Fruit fly (Drosophila melanogaster) whole organism, embryonic: ENCODE data around the gene vkg.

ENCODE experiments used
- CG10321 ChIP-seq: fragments of 200-800 bp; sonication (Bioruptor generic); IDR thresholded peaks from 2 replicates; pipeline ENCODE4 v1.3.6; 2022; ENCODE audit warnings: missing biosample characterization, missing genetic modification characterization
- CG10366 ChIP-seq: fragments of 200-800 bp; sonication (Bioruptor generic); IDR thresholded peaks from 2 replicates; pipeline ENCODE4 v1.3.6; 2022; ENCODE audit warnings: missing biosample characterization, missing genetic modification characterization
- CG10543 ChIP-seq: fragments of 200-800 bp; sonication (Bioruptor generic); optimal IDR thresholded peaks from 3 replicates; lab custom pipeline; 2017; ENCODE audit warnings: missing biosample characterization, mild to moderate bottlenecking, missing genetic modification characterization, moderate library complexity
- CG10654 ChIP-seq: fragments of 200-800 bp; sonication (Bioruptor generic); optimal IDR thresholded peaks from 2 replicates; lab custom pipeline; 2016; ENCODE audit warnings: missing biosample characterization, missing genetic modification characterization
- CG11085 ChIP-seq: fragments of 200-800 bp; sonication (Bioruptor generic); IDR thresholded peaks from 2 replicates; pipeline ENCODE4 v1.3.6; 2022; ENCODE audit warnings: missing biosample characterization, missing genetic modification characterization
- CG12071 ChIP-seq: fragments of 200-800 bp; sonication (Bioruptor generic); optimal IDR thresholded peaks from 3 replicates; lab custom pipeline; 2018; ENCODE audit warnings: missing biosample characterization, mild to moderate bottlenecking, missing genetic modification characterization
- CG13775 ChIP-seq: fragments of 200-800 bp; sonication (Bioruptor generic); optimal IDR thresholded peaks from 3 replicates; lab custom pipeline; 2017; ENCODE audit warnings: missing biosample characterization, mild to moderate bottlenecking, missing genetic modification characterization
- CG15514 ChIP-seq: fragments of 200-800 bp; sonication (Bioruptor generic); optimal IDR thresholded peaks from 3 replicates; lab custom pipeline; 2017; ENCODE audit warnings: missing biosample characterization, missing genetic modification characterization, mild to moderate bottlenecking, moderate library complexity, missing genetic modification reagents
- CG16815 ChIP-seq: fragments of 200-800 bp; sonication (Bioruptor generic); optimal IDR thresholded peaks from 3 replicates; lab custom pipeline; 2017; ENCODE audit warnings: missing biosample characterization, mild to moderate bottlenecking, missing genetic modification characterization
- CG1832 ChIP-seq: fragments of 200-800 bp; sonication (Bioruptor generic); optimal IDR thresholded peaks from 2 replicates; lab custom pipeline; 2017; ENCODE audit warnings: missing biosample characterization, mild to moderate bottlenecking, missing genetic modification characterization, inconsistent platforms
- CG18599 ChIP-seq: fragments of 200-800 bp; sonication (Bioruptor generic); optimal IDR thresholded peaks from 3 replicates; lab custom pipeline; 2017; ENCODE audit warnings: missing biosample characterization, missing genetic modification characterization, mild to moderate bottlenecking, moderate library complexity, missing genetic modification reagents
- CG3163 ChIP-seq: fragments of 200-800 bp; sonication (Bioruptor generic); optimal IDR thresholded peaks from 3 replicates; lab custom pipeline; 2016; ENCODE audit warnings: missing biosample characterization, missing genetic modification characterization
- CG33557 ChIP-seq: fragments of 200-800 bp; sonication (Bioruptor generic); optimal IDR thresholded peaks from 2 replicates; lab custom pipeline; 2019; ENCODE audit warnings: missing biosample characterization, mild to moderate bottlenecking, missing genetic modification characterization, moderate library complexity
- CG34376 ChIP-seq: fragments of 200-800 bp; sonication (Bioruptor generic); optimal IDR thresholded peaks from 2 replicates; lab custom pipeline; 2018; ENCODE audit warnings: missing biosample characterization, mild to moderate bottlenecking, missing genetic modification characterization
- CG4424 ChIP-seq: fragments of 200-800 bp; sonication (Bioruptor generic); optimal IDR thresholded peaks from 3 replicates; lab custom pipeline; 2016; ENCODE audit warnings: missing biosample characterization, missing genetic modification characterization
- CG6175 ChIP-seq: fragments of 200-800 bp; sonication (Bioruptor generic); IDR thresholded peaks from 3 replicates; pipeline ENCODE4 v1.3.6; 2022; ENCODE audit warnings: missing biosample characterization, missing genetic modification characterization
- CG6654 ChIP-seq: fragments of 200-800 bp; sonication (Bioruptor generic); optimal IDR thresholded peaks from 2 replicates; lab custom pipeline; 2017; ENCODE audit warnings: missing biosample characterization, mild to moderate bottlenecking, missing genetic modification characterization
- CG7556 ChIP-seq: fragments of 200-800 bp; sonication (Bioruptor generic); optimal IDR thresholded peaks from 2 replicates; lab custom pipeline; 2017; ENCODE audit warnings: missing biosample characterization, mild to moderate bottlenecking, missing genetic modification characterization
- Dbx ChIP-seq: fragments of 200-800 bp; sonication (Bioruptor generic); IDR thresholded peaks from 3 replicates; pipeline ENCODE4 v1.3.6; 2022; ENCODE audit warnings: missing biosample characterization, missing genetic modification characterization
- Ets65A ChIP-seq: fragments of 200-800 bp; sonication (Bioruptor generic); peaks from one replicate; lab custom pipeline; 2016; ENCODE audit warnings: missing biosample characterization, missing genetic modification characterization
- HmgD ChIP-seq: fragments of 200-800 bp; sonication (Bioruptor generic); optimal IDR thresholded peaks from 3 replicates; lab custom pipeline; 2016; ENCODE audit warnings: missing biosample characterization, missing genetic modification characterization
- Hr39 ChIP-seq: fragments of >200 bp; optimal IDR thresholded peaks from 2 replicates; lab custom pipeline; 2017
- Hr78 ChIP-seq, 2 experiments: fragments of 200-800 bp in 1 of 2; fragments of >200 bp in 1 of 2; sonication (Bioruptor generic) in 1 of 2; optimal IDR thresholded peaks; 2 replicates each; lab custom pipeline; 2017 to 2019; ENCODE audit warnings: missing biosample characterization in 2 of 2, missing genetic modification characterization in 2 of 2, mild to moderate bottlenecking in 1 of 2, moderate library complexity in 1 of 2
- Med ChIP-seq: fragments of 200-800 bp; sonication (Bioruptor generic); peaks from one replicate; lab custom pipeline; 2016; ENCODE audit warnings: missing biosample characterization, missing genetic modification characterization, mild to moderate bottlenecking, inconsistent platforms, moderate library complexity
- Nf-YB ChIP-seq: fragments of 200-800 bp; sonication (Bioruptor generic); optimal IDR thresholded peaks from 3 replicates; lab custom pipeline; 2019; ENCODE audit warnings: missing biosample characterization, mild to moderate bottlenecking, missing genetic modification characterization, moderate library complexity
- Nf-YC ChIP-seq: fragments of 200-800 bp; optimal IDR thresholded peaks from 3 replicates; lab custom pipeline; 2019; ENCODE audit warnings: missing biosample characterization, mild to moderate bottlenecking, missing genetic modification characterization, moderate library complexity
- Optix ChIP-seq: fragments of 200-800 bp; sonication (Bioruptor generic); IDR thresholded peaks from 3 replicates; pipeline ENCODE4 v1.3.6; 2022; ENCODE audit warnings: missing biosample characterization, missing genetic modification characterization
- Pdp1 ChIP-seq, 2 experiments: fragments of 200-800 bp; sonication (Bioruptor generic); optimal IDR thresholded peaks; 3 replicates each; lab custom pipeline; 2016; ENCODE audit warnings: missing biosample characterization in 2 of 2, missing genetic modification characterization in 2 of 2, mild to moderate bottlenecking in 1 of 2, moderate library complexity in 1 of 2
- Spps ChIP-seq: fragments of 200-800 bp; sonication (Bioruptor generic); optimal IDR thresholded peaks from 2 replicates; lab custom pipeline; 2018; ENCODE audit warnings: missing biosample characterization, mild to moderate bottlenecking, missing genetic modification characterization
- Trl ChIP-seq, 3 experiments: fragments of >200 bp in 2 of 3; fragments of 200-800 bp in 1 of 3; sonication (Bioruptor generic) in 1 of 3; optimal IDR thresholded peaks; 2 replicates in 1 of 3; 3 replicates in 2 of 3; lab custom pipeline; 2016 to 2017; ENCODE audit warnings: missing biosample characterization in 1 of 3, missing genetic modification characterization in 1 of 3
- Vsx1 ChIP-seq: fragments of 200-800 bp; sonication (Bioruptor generic); optimal IDR thresholded peaks from 2 replicates; lab custom pipeline; 2017; ENCODE audit warnings: missing biosample characterization, mild to moderate bottlenecking, missing genetic modification characterization, missing genetic modification reagents
- bcd ChIP-seq: fragments of 200-800 bp; sonication (Bioruptor generic); optimal IDR thresholded peaks from 2 replicates; lab custom pipeline; 2017; ENCODE audit warnings: missing biosample characterization, mild to moderate bottlenecking, missing genetic modification characterization
- bowl ChIP-seq: fragments of 200-800 bp; sonication (Bioruptor generic); IDR thresholded peaks from 2 replicates; pipeline ENCODE4 v1.3.6; 2022; ENCODE audit warnings: missing biosample characterization, missing genetic modification characterization
- cad ChIP-seq: fragments of >200 bp; optimal IDR thresholded peaks from 2 replicates; lab custom pipeline; 2017; ENCODE audit warnings: missing biosample characterization, missing genetic modification characterization
- cg ChIP-seq: fragments of 200-800 bp; sonication (Bioruptor generic); optimal IDR thresholded peaks from 3 replicates; lab custom pipeline; 2019; ENCODE audit warnings: missing biosample characterization, mild to moderate bottlenecking, missing genetic modification characterization, moderate library complexity
- chinmo ChIP-seq: fragments of 200-800 bp; sonication (Bioruptor generic); IDR thresholded peaks from 4 replicates; pipeline ENCODE4 v1.3.6; 2022; ENCODE audit warnings: missing biosample characterization, missing genetic modification characterization; ENCODE audit not compliant: partially characterized antibody
- ftz-f1 ChIP-seq: fragments of 200-800 bp; sonication (Bioruptor generic); optimal IDR thresholded peaks from 2 replicates; lab custom pipeline; 2016; ENCODE audit warnings: missing biosample characterization, missing genetic modification characterization
- kni ChIP-seq: fragments of 200-800 bp; sonication (Bioruptor generic); optimal IDR thresholded peaks from 3 replicates; lab custom pipeline; 2017; ENCODE audit warnings: mild to moderate bottlenecking, missing biosample characterization, missing genetic modification reagents, missing genetic modification characterization
- lab ChIP-seq: fragments of 200-800 bp; sonication (Bioruptor generic); optimal IDR thresholded peaks from 3 replicates; lab custom pipeline; 2017; ENCODE audit warnings: missing biosample characterization, missing genetic modification characterization, mild to moderate bottlenecking, moderate library complexity, missing genetic modification reagents
- sd ChIP-seq: fragments of 200-800 bp; sonication (Bioruptor generic); optimal IDR thresholded peaks from 3 replicates; lab custom pipeline; 2018; ENCODE audit warnings: missing biosample characterization, mild to moderate bottlenecking, missing genetic modification characterization, moderate library complexity
- sug ChIP-seq: fragments of 200-800 bp; optimal IDR thresholded peaks from 2 replicates; lab custom pipeline; 2019; ENCODE audit warnings: missing biosample characterization, mild to moderate bottlenecking, missing genetic modification characterization, moderate library complexity
- zen2 ChIP-seq: fragments of 200-800 bp; sonication (Bioruptor generic); IDR thresholded peaks from 3 replicates; pipeline ENCODE4 v1.3.6; 2022; ENCODE audit warnings: missing biosample characterization, missing genetic modification characterization; ENCODE audit not compliant: partially characterized antibody

vkg gene

DNA sequence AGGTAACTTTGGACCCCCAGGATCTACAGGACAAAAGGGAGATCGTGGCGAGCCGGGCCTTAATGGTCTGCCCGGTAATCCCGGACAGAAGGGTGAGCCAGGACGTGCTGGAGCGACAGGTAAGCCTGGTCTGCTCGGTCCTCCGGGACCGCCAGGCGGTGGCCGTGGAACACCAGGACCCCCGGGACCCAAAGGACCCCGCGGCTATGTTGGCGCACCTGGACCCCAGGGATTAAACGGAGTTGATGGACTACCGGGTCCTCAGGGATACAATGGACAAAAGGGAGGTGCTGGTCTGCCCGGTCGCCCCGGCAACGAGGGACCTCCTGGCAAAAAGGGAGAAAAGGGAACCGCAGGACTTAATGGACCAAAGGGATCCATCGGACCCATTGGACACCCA, 3.9 kb upstream of the vkg start:
- TF ChIP-seq CG10654 (GFP tag; lab: Kevin White, UChicago) (no peak), CG4424 (GFP tag; lab: Kevin White, UChicago) (no peak), CG10366 (no peak), Dbx (GFP tag; lab: Robert Waterston, UW) (no peak), Hr39 (peak; percentile 53), CG12071 (GFP tag; lab: Kevin White, UChicago) (no peak)
- TF ChIP-seq, all 482 proteins: peak for 1

- TF ChIP-seq Med (GFP tag; lab: Kevin White, UChicago) (peak; percentile 32), Ets65A (GFP tag; lab: Kevin White, UChicago) (peak; percentile 92), kni (GFP tag; lab: Kevin White, UChicago) (no peak)
Measured at dm6 chr2L:5031399-5031798, 3.4 kb upstream of the vkg start.

- no peak for TF ChIP-seq zen2 (GFP tag; lab: Robert Waterston, UW)
- no peak for TF ChIP-seq Spps (tag; lab: Kevin White, UChicago)
- no peak for TF ChIP-seq CG16815 (GFP tag; lab: Kevin White, UChicago)
- no peak for TF ChIP-seq CG33557 (GFP tag; lab: Kevin White, UChicago)
- TF ChIP-seq Trl (optimal IDR thresholded peaks at IDR 0.05; lab: Kevin White, UChicago) = peak in 1 of 2 experiments; percentile 26
- no peak for TF ChIP-seq Trl (GFP tag; optimal IDR thresholded peaks at IDR 0.05; lab: Kevin White, UChicago)
- no peak for TF ChIP-seq sd (tag; lab: Kevin White, UChicago)
- TF ChIP-seq CG3163 (GFP tag; lab: Kevin White, UChicago) = peak; percentile 49
- TF ChIP-seq lab (GFP tag; lab: Kevin White, UChicago) = no peak
- TF ChIP-seq Vsx1 (GFP tag; lab: Kevin White, UChicago) = no peak
- no peak for TF ChIP-seq bcd (GFP tag; lab: Kevin White, UChicago)
- TF ChIP-seq Hr78 (GFP tag; optimal IDR thresholded peaks at IDR 0.05; lab: Kevin White, UChicago) = no peak
Measured at dm6 chr2L:5030535-5030934, 2.5 kb upstream of the vkg start.

- TF ChIP-seq bowl (no peak), CG6654 (peak; percentile 74), CG11085 (GFP tag; lab: Robert Waterston, UW) (no peak), cad (GFP tag; lab: Kevin White, UChicago) (peak; percentile 55)
Measured at dm6 chr2L:5029809-5030108, 1.8 kb upstream of the vkg start.

DNA sequence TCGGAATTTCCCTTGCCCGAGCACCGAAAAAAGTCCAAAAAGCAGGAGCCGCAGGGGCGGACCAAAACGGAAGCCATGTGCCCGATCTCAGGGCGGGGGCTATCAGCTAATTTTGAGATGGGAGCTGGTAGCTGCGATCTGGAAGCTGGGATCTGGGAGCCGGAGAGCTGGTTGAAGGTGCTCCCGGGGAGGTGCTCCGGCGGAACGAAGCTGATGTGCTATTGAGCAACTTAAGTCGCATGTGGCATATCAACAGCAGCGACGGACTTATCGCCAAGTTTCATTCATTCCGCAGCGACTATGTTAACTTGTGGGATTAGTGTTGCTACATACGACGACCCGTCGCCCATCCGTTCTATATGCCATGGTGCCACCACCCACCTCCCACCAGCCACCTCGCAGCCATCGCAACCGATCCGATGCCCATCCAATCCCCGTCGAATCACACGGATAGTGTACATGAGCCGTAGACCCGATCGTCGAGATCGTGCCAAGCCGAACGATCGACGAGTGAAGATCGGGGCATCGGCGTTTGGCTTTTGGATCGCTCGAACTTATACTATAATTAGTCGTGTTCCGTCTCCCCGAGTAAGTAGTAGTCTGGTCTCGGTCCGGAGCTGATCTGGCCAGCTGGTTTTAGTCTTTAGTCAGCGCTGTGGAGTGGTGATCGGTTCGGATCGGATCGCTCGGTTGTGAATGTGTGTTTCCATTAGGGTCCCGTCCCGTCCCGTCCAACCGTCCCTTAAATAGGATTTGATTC, 1.2 kb upstream of the vkg start, which contains the start of gene Col4a1:
Col4a1 (plus strand) TSS at position 561 of the 760 bp plus-strand sequence.
- 0 out of 3 replicates have a peak, but pooled peaks have one; percentile 22 for TF ChIP-seq Optix (GFP tag; lab: Robert Waterston, UW)
- peak; percentile 14 for TF ChIP-seq cg
- peak; percentile 90 for TF ChIP-seq sug
- TF ChIP-seq CG7556 = no peak
- TF ChIP-seq CG10543 (GFP tag; lab: Kevin White, UChicago) = peak; percentile 80
- TF ChIP-seq HmgD (GFP tag; lab: Kevin White, UChicago) = no peak
- TF ChIP-seq Nf-YC (tag; lab: Kevin White, UChicago) = peak; percentile 51
- peak; percentile 48; the same call in 1 of the 3 replicates for TF ChIP-seq CG6175 (GFP tag; lab: Robert Waterston, UW)
- peak; percentile 11 for TF ChIP-seq CG18599
- peak; percentile 55 for TF ChIP-seq Nf-YB (GFP tag; lab: Kevin White, UChicago)
- TF ChIP-seq chinmo (GFP tag; lab: Robert Waterston, UW) = 0 out of 4 replicates have a peak, but pooled peaks have one; percentile 37
- TF ChIP-seq Pdp1 (GFP tag; optimal IDR thresholded peaks at IDR 0.05; lab: Kevin White, UChicago) = peak in 1 of 2 experiments; percentile 20
- TF ChIP-seq CG34376 = peak; percentile 97
- no peak for TF ChIP-seq CG1832
- TF ChIP-seq CG13775 (GFP tag; lab: Kevin White, UChicago) = no peak
- TF ChIP-seq CG10321 (GFP tag; lab: Robert Waterston, UW) = no peak
- no peak for TF ChIP-seq CG15514
- peak; percentile 45 for TF ChIP-seq ftz-f1 (GFP tag; lab: Kevin White, UChicago)
